Fruit fly (Drosophila melanogaster) S2 (cell line): ENCODE data around the gene disco-r.
A peak's percentile ranks its signal among the peaks of the same experiment; 100 is the strongest.

Experiments
- CG8478 ChIP-seq: fragments of >200 bp; optimal IDR thresholded peaks from 2 replicates; lab custom pipeline; 2018
- CTCF ChIP-seq, 2 experiments: fragments of >200 bp; optimal IDR thresholded peaks; 2 replicates each; lab custom pipeline; 2018

The disco-r gene

DNA sequence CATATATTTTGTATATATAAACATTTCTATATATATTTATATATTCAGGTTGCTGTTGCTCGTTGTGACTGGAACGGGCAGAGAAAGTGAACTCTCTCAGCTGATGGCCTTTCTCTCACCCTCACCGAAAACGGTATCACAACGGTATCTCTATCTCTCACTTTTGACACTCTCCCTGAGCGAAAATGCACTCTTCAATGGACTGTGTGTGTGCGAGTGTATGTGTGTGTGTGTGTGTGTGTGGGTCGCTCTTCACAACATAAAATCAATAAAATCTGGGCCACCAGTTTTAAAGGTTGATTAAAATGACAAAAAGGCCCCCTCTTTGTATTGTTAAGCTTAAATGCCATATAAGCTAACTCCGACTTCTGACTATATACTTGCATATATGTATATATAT lies 61.3 kb downstream of the disco-r start:
- TF ChIP-seq CTCF (optimal IDR thresholded peaks at IDR 0.05; lab: Kevin White, UChicago), result no peak
- no peak for TF ChIP-seq CG8478 (lab: Kevin White, UChicago)

- TF ChIP-seq CTCF (optimal IDR thresholded peaks at IDR 0.05; lab: Kevin White, UChicago) (no peak), CG8478 (lab: Kevin White, UChicago) (no peak)
Observed at dm6 chrX:16085865-16086592, 62.7 kb downstream of the disco-r start.

DNA sequence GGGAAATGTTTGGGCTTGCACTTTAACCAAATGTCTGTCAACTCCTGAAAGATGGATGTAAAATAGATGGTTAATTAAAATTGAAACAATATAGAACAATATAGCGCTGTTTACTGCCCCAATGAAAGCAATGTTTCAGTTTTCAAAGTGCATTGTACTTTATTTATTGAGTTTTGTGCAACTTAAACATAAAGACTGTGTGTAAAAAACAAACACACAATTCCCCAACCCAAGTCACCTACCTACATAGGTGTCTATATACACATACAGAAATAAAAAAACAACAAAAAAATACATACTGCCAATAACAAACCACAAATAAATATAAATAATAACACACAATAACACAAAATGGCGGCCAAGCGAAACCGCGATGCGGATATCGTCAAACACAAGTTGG lies 65.8 kb downstream of the disco-r start, which contains the start of gene CG8958:
CG8958 (plus strand) TSS at position 301 of the 400 bp plus-strand sequence.
- TF ChIP-seq CTCF (optimal IDR thresholded peaks at IDR 0.05; lab: Kevin White, UChicago) (no peak), CG8478 (lab: Kevin White, UChicago) (no peak)

dm6 chrX:16073375-16073982 lies 75.3 kb downstream of the disco-r start, which contains the start of gene Nipsnap:
Gene Nipsnap, minus strand, starts transcription at chrX:16073568.
- TF ChIP-seq CG8478 (lab: Kevin White, UChicago) (no peak), CTCF (optimal IDR thresholded peaks at IDR 0.05; lab: Kevin White, UChicago) (peak in 1 of 2 experiments; percentile 28)

DNA sequence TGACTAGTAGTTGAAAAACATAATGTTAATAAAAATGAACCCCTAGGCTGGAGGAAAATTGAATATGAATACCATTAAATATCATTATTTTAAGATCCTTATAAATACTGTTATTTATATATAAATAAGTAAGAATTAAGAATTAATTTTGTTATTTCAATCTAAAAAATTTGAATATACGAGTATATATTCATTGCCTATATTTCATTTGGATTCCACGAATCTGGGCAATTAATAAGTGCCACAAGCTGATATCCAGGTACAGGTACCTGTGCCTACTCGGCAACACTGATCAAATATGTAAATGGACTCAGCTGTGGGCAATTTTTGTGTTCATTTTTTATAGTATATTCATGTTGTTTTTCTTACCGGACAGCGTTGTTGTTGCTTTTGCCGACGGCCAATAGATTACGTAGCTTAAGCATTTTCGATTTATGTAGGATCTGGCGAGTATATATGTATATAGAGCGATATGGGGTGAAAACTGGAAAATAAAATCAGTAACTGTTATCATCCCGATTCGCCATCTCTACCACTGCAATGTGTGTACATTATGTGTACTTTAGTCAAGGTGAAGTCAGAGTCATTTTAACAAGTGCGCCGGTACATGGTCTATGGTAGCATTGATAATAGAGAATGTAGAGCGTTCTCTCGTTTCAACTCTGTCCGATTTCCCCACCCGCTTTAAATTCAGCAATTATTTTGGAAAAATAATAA lies 76.0 kb downstream of the disco-r start:
- no peak for TF ChIP-seq CG8478 (lab: Kevin White, UChicago)
- no peak for TF ChIP-seq CTCF (optimal IDR thresholded peaks at IDR 0.05; lab: Kevin White, UChicago)

DNA sequence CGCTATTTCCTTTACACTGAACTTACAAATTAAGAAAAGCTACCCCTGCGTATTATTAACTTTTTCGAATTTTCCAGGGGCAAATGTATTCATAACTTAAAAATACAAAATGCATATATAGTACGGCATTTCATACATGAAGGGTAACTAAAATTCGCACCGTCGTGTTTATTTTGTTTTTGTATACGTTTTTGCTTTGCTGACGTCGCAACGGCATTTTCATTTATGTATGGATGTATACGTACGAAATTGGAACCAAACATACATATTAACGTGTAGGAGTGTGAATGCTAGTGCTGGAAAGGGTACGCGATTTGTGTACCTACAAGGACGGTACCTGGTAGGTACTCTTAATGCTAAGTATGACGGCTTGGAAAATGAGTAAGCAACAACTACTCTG lies 76.6 kb downstream of the disco-r start:
- TF ChIP-seq CTCF (optimal IDR thresholded peaks at IDR 0.05; lab: Kevin White, UChicago), result no peak
